Fruit fly (Drosophila melanogaster) whole organism, wandering third instar larva: ENCODE measurements around the gene CG31705.

Source experiments
- Dfd ChIP-seq: fragments of >200 bp; optimal IDR thresholded peaks from 2 replicates; lab custom pipeline; 2017; ENCODE audit warnings: missing biosample characterization, missing genetic modification characterization
- HLH106 ChIP-seq: fragments of 200-800 bp; optimal IDR thresholded peaks from 3 replicates; lab custom pipeline; 2019; ENCODE audit warnings: missing biosample characterization, mild to moderate bottlenecking, missing genetic modification characterization, moderate library complexity
- Hnf4 ChIP-seq: fragments of 200-800 bp; sonication (Bioruptor generic); optimal IDR thresholded peaks from 2 replicates; lab custom pipeline; 2016; ENCODE audit warnings: missing biosample characterization, mild to moderate bottlenecking, missing genetic modification characterization
- Hr83 ChIP-seq: fragments of 200-300 bp; sonication (Bioruptor generic); optimal IDR thresholded peaks from 2 replicates; lab custom pipeline; 2016; ENCODE audit warnings: missing biosample characterization, mild to moderate bottlenecking, missing genetic modification characterization, moderate library complexity; ENCODE audit not compliant: poor library complexity, severe bottlenecking
- br ChIP-seq: fragments of 200-800 bp; sonication (Bioruptor generic); optimal IDR thresholded peaks from 2 replicates; lab custom pipeline; 2016; ENCODE audit warnings: missing biosample characterization, missing genetic modification characterization
- fru ChIP-seq: fragments of 200-800 bp; sonication (Bioruptor generic); optimal IDR thresholded peaks from 3 replicates; lab custom pipeline; 2016; ENCODE audit warnings: missing biosample characterization, mild to moderate bottlenecking, missing genetic modification characterization
- h ChIP-seq: fragments of 200-800 bp; sonication (Bioruptor generic); optimal IDR thresholded peaks from 3 replicates; lab custom pipeline; 2016; ENCODE audit warnings: missing biosample characterization, mild to moderate bottlenecking, missing genetic modification characterization
- jim ChIP-seq: fragments of 175-275, 200-325 bp; sonication (Bioruptor generic); optimal IDR thresholded peaks from 2 replicates; lab custom pipeline; 2016; ENCODE audit warnings: missing biosample characterization, mild to moderate bottlenecking, missing genetic modification characterization
- lola ChIP-seq: fragments of >200 bp; optimal IDR thresholded peaks from 2 replicates; lab custom pipeline; 2017; ENCODE audit warnings: missing biosample characterization, missing genetic modification characterization
- woc ChIP-seq: sonication (Bioruptor generic); optimal IDR thresholded peaks from 2 replicates; lab custom pipeline; 2016; ENCODE audit warnings: missing biosample characterization, mild to moderate bottlenecking, missing genetic modification characterization

DNA sequence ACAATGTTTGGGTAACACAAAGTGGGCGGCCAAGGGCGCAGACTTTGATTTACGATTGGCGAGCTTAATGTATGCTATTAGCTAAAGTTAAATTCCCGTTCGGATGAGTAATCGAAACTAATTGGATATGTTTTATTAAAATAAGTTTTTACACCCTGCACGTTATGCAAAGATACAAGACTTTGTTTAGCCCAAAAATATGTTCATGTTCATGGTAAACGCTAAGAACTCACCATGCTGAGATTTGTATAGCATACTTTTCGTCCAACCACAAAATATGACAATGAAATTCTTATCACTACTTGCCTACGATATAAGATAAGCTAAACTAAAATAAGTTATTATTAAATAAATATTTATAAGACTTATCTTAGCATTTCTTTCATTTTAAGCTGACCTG is 53.0 kb downstream of the CG31705 start:
- TF ChIP-seq h (GFP tag; lab: Kevin White, UChicago) (no peak), Hnf4 (GFP tag; lab: Kevin White, UChicago) (no peak), br (no peak), HLH106 (tag; lab: Kevin White, UChicago) (no peak), fru (GFP tag; lab: Kevin White, UChicago) (no peak), woc (no peak), jim (GFP tag; lab: Kevin White, UChicago) (no peak), Dfd (GFP tag; lab: Kevin White, UChicago) (no peak), Hr83 (GFP tag; lab: Kevin White, UChicago) (no peak), lola (GFP tag; lab: Kevin White, UChicago) (no peak)
